Fruit fly (Drosophila melanogaster): ENCODE data around the gene CG32536.

The CG32536 gene

dm6 chrX:19298785-19299114 is 22.1 kb upstream of the CG32536 start (continued):
- TF ChIP-seq da (GFP tag; optimal IDR thresholded peaks at IDR 0.05) (no peak), onecut (GFP tag; IDR thresholded peaks at IDR 0.05) (peak; percentile 39), Spps (tag; optimal IDR thresholded peaks at IDR 0.05) (peak; percentile 22), D19A (tag; optimal IDR thresholded peaks at IDR 0.05) (peak; percentile 18), CG4404 (GFP tag; IDR thresholded peaks at IDR 0.05) (peak; percentile 30; the same call in 1 of the 2 replicates), CG6791 (GFP tag; IDR thresholded peaks at IDR 0.05; ENCODE audit: partially characterized antibody) (no peak), bsh (GFP tag; optimal IDR thresholded peaks at IDR 0.05) (peak in 1 of 2 experiments; percentile 54), CG16779 (GFP tag; IDR thresholded peaks at IDR 0.05) (no peak), CG3407 (GFP tag; optimal IDR thresholded peaks at IDR 0.05) (no peak), Mrtf (GFP tag; IDR thresholded peaks at IDR 0.05) (0 out of 3 replicates have a peak, but pooled peaks have one; percentile 50), hkb (optimal IDR thresholded peaks at IDR 0.05) (no peak), hkb (GFP tag; IDR thresholded peaks at IDR 0.05) (peak; percentile 56), ind (GFP tag; optimal IDR thresholded peaks at IDR 0.05) (peak; percentile 26), twi (tag; optimal IDR thresholded peaks at IDR 0.05) (peak; percentile 5), CG9437 (GFP tag; optimal IDR thresholded peaks at IDR 0.05) (no peak), CG4424 (GFP tag; optimal IDR thresholded peaks at IDR 0.05) (peak; percentile 11), CG10366 (GFP tag; IDR thresholded peaks at IDR 0.05) (peak; percentile 70), h (optimal IDR thresholded peaks at IDR 0.05) (no peak), salm (tag; optimal IDR thresholded peaks at IDR 0.05) (no peak), Aef1 (GFP tag; IDR thresholded peaks at IDR 0.05) (peak; percentile 37; the same call in 2 of the 3 replicates), CG13624 (GFP tag; optimal IDR thresholded peaks at IDR 0.05) (peak; percentile 12), Asciz (GFP tag; optimal IDR thresholded peaks at IDR 0.05) (peak; percentile 30), tll (GFP tag; optimal IDR thresholded peaks at IDR 0.05) (no peak), CG18262 (tag; optimal IDR thresholded peaks at IDR 0.05) (peak; percentile 29), CG13287 (GFP tag; IDR thresholded peaks at IDR 0.05; ENCODE audit: partially characterized antibody) (no peak), CG30403 (GFP tag; optimal IDR thresholded peaks at IDR 0.05) (peak; percentile 4), disco-r (GFP tag; optimal IDR thresholded peaks at IDR 0.05) (no peak), HmgD (GFP tag; optimal IDR thresholded peaks at IDR 0.05) (no peak), CG33213 (GFP tag; optimal IDR thresholded peaks at IDR 0.05) (peak; percentile 16), TFAM (GFP tag; optimal IDR thresholded peaks at IDR 0.05) (no peak), CG1647 (GFP tag; optimal IDR thresholded peaks at IDR 0.05) (no peak), CG15696 (tag; optimal IDR thresholded peaks at IDR 0.05) (peak; percentile 69), CG14050 (GFP tag; IDR thresholded peaks at IDR 0.05) (peak; percentile 66)

- TF ChIP-seq nmo (GFP tag; optimal IDR thresholded peaks at IDR 0.05) (peak; percentile 99), Hr78 (GFP tag; optimal IDR thresholded peaks at IDR 0.05) (peak in 1 of 2 experiments; percentile 88), Med (GFP tag) (peak; percentile 99), fd102C (GFP tag; optimal IDR thresholded peaks at IDR 0.05) (peak; percentile 91), h (optimal IDR thresholded peaks at IDR 0.05) (no peak), emc (GFP tag; optimal IDR thresholded peaks at IDR 0.05) (peak; percentile 90), Oaz (GFP tag; IDR thresholded peaks at IDR 0.05) (peak; percentile 89), Blimp-1 (GFP tag; optimal IDR thresholded peaks at IDR 0.05) (peak; percentile 92), dysf (GFP tag; IDR thresholded peaks at IDR 0.05) (peak; percentile 98), CG14710 (tag; optimal IDR thresholded peaks at IDR 0.05) (peak; percentile 96), eyg (GFP tag; optimal IDR thresholded peaks at IDR 0.05) (peak; percentile 91), NK7.1 (GFP tag; optimal IDR thresholded peaks at IDR 0.05) (peak; percentile 94), kah (GFP tag; optimal IDR thresholded peaks at IDR 0.05) (peak; percentile 93), Sin3A (optimal IDR thresholded peaks at IDR 0.05) (no peak), chn (GFP tag; optimal IDR thresholded peaks at IDR 0.05) (peak; percentile 95), CG4617 (GFP tag; optimal IDR thresholded peaks at IDR 0.05; ENCODE audit: borderline replicate concordance) (peak; percentile 90), NFAT (GFP tag; IDR thresholded peaks at IDR 0.05) (peak; percentile 83), CG13624 (GFP tag; optimal IDR thresholded peaks at IDR 0.05) (peak; percentile 97), sens (GFP tag) (peak; percentile 99), jing (GFP tag; optimal IDR thresholded peaks at IDR 0.05) (peak; percentile 93)
Observed at dm6 chrX:19297899-19298784, 21.4 kb upstream of the CG32536 start, which contains the start of gene CG8034. TSS of gene CG8034 (minus strand) at chrX:19298162.

Data from whole organism, embryonic.